Worm (Caenorhabditis elegans): ENCODE results near the gene F42F12.3.

- no peak for TF ChIP-seq unc-62 (GFP tag; optimal IDR thresholded peaks at IDR 0.05)
- no peak for TF ChIP-seq lin-39 (tag; optimal IDR thresholded peaks at IDR 0.05)
- TF ChIP-seq nhr-23 (tag; optimal IDR thresholded peaks at IDR 0.05): no peak
- TF ChIP-seq ztf-4 (tag; optimal IDR thresholded peaks at IDR 0.05): no peak
- TF ChIP-seq unc-39 (tag; optimal IDR thresholded peaks at IDR 0.05): no peak
- TF ChIP-seq skn-1 (tag; optimal IDR thresholded peaks at IDR 0.05): no peak
- no peak for TF ChIP-seq nhr-237 (tag; optimal IDR thresholded peaks at IDR 0.05)
These were observed 12.4 kb upstream of the F42F12.3 start, which contains the start of gene srd-44 for ce11 chrX:12337846-12338490.

Data from whole organism, L2 larva.